Fruit fly (Drosophila melanogaster): ENCODE measurements around the gene CG42537.

Gene CG42537

DNA sequence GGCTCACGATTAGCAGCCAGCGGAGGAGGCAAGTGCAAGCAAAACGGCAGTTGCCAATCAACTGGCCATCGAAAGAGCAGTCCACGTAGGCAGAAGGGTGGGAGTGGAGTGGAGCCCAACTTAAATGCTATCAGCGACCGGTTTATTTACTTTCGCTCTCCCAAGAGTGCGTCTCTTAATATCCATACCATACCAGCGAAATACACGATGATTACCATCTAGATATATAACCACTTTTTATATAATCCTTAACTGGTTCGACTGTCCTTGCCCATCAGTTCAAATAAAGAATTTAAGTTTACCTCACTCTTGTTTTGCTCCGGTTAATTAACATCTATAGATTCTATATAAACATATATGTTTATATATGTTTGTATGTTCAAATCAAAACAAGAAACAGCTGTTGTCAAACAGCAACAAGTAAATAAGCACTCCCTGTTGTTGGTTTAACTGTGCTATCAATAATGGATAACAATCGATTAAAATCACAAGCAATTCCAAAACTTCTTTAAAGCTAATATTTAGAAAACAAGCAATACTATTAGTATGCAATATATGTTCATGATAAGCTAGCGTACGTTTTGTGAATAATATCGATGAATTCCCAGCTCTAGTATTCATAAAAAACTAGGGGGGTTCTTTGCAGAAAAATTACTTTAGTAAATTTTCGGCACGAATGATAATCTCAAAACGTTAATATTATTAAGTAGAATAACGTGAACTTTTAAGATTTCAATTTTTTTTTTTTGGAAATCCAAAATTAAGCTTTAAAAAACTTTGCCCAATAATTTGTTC, 3.9 kb upstream of the CG42537 start (continued):
- TF ChIP-seq H15 (GFP tag; IDR thresholded peaks at IDR 0.05) = no peak
- TF ChIP-seq CG3163 (GFP tag; optimal IDR thresholded peaks at IDR 0.05) = no peak
- peak; percentile 38 for TF ChIP-seq CG11398 (GFP tag; optimal IDR thresholded peaks at IDR 0.05)
- TF ChIP-seq CG8089 (GFP tag; optimal IDR thresholded peaks at IDR 0.05) = no peak
- TF ChIP-seq CG10274 (GFP tag; optimal IDR thresholded peaks at IDR 0.05) = no peak
- no peak for TF ChIP-seq Hey (tag; optimal IDR thresholded peaks at IDR 0.05)
- TF ChIP-seq Eip74EF (GFP tag; optimal IDR thresholded peaks at IDR 0.05) = peak in 1 of 2 experiments; percentile 35
- TF ChIP-seq br (optimal IDR thresholded peaks at IDR 0.05) = no peak
- no peak for TF ChIP-seq sr (GFP tag; IDR thresholded peaks at IDR 0.05)
- TF ChIP-seq NC2β (GFP tag; optimal IDR thresholded peaks at IDR 0.05) = no peak
- peak; percentile 17 for TF ChIP-seq CG18476 (GFP tag; optimal IDR thresholded peaks at IDR 0.05)
- 0 out of 2 replicates have a peak, but pooled peaks have one; percentile 10 for TF ChIP-seq al (GFP tag; IDR thresholded peaks at IDR 0.05)
- TF ChIP-seq CG6683 (GFP tag; optimal IDR thresholded peaks at IDR 0.05) = peak; percentile 52
- no peak for TF ChIP-seq run (tag; optimal IDR thresholded peaks at IDR 0.05)
- TF ChIP-seq CG9609 (GFP tag; optimal IDR thresholded peaks at IDR 0.05) = no peak
- no peak for TF ChIP-seq HmgD (GFP tag; optimal IDR thresholded peaks at IDR 0.05)
- no peak for TF ChIP-seq CG3065 (GFP tag; optimal IDR thresholded peaks at IDR 0.05)
- TF ChIP-seq CG6689 (GFP tag; IDR thresholded peaks at IDR 0.05) = 0 out of 2 replicates have a peak, but pooled peaks have one; percentile 22
- 0 out of 2 replicates have a peak, but pooled peaks have one; percentile 13 for TF ChIP-seq CG10366 (GFP tag; IDR thresholded peaks at IDR 0.05)
- peak; percentile 17 for TF ChIP-seq kah (GFP tag; optimal IDR thresholded peaks at IDR 0.05)
- no peak for TF ChIP-seq Ets97D (GFP tag; optimal IDR thresholded peaks at IDR 0.05)
- peak; percentile 63 for TF ChIP-seq CG2116 (GFP tag; optimal IDR thresholded peaks at IDR 0.05)
- no peak for TF ChIP-seq fru (optimal IDR thresholded peaks at IDR 0.05)
- TF ChIP-seq pho (GFP tag; optimal IDR thresholded peaks at IDR 0.05) = peak; percentile 35
- no peak for TF ChIP-seq schlank (tag; optimal IDR thresholded peaks at IDR 0.05)
- no peak for TF ChIP-seq NK7.1 (GFP tag; optimal IDR thresholded peaks at IDR 0.05)
- TF ChIP-seq CG15011 (GFP tag; optimal IDR thresholded peaks at IDR 0.05) = peak; percentile 67
- peak; percentile 47 for TF ChIP-seq nom (GFP tag; optimal IDR thresholded peaks at IDR 0.05)
- TF ChIP-seq so (GFP tag; IDR thresholded peaks at IDR 0.05) = no peak
- TF ChIP-seq Atf6 (GFP tag; IDR thresholded peaks at IDR 0.05) = peak; percentile 76
- TF ChIP-seq bsh (GFP tag; optimal IDR thresholded peaks at IDR 0.05) = peak in 1 of 2 experiments; percentile 40
- TF ChIP-seq CG10431 (GFP tag; optimal IDR thresholded peaks at IDR 0.05) = no peak
- TF ChIP-seq CG11560 (tag; IDR thresholded peaks at IDR 0.05) = no peak
- no peak for TF ChIP-seq tio (GFP tag; optimal IDR thresholded peaks at IDR 0.05)
- TF ChIP-seq trh (GFP tag; optimal IDR thresholded peaks at IDR 0.05) = peak; percentile 56
- TF ChIP-seq TFAM (GFP tag; optimal IDR thresholded peaks at IDR 0.05) = no peak
- peak; percentile 72 for TF ChIP-seq CG12744 (GFP tag; optimal IDR thresholded peaks at IDR 0.05)
- TF ChIP-seq Max (GFP tag; optimal IDR thresholded peaks at IDR 0.05) = peak; percentile 71
- peak; percentile 10 for TF ChIP-seq CG4328 (GFP tag; optimal IDR thresholded peaks at IDR 0.05)
- TF ChIP-seq CG12299 (tag; optimal IDR thresholded peaks at IDR 0.05) = peak; percentile 73
- peak; percentile 35 for TF ChIP-seq CG13775 (GFP tag; optimal IDR thresholded peaks at IDR 0.05)
- no peak for TF ChIP-seq Atf-2 (GFP tag; optimal IDR thresholded peaks at IDR 0.05)
- peak; percentile 50 for TF ChIP-seq CG1647 (GFP tag; optimal IDR thresholded peaks at IDR 0.05)
- peak; percentile 52; the same call in 1 of the 2 replicates for TF ChIP-seq CG32532 (GFP tag; IDR thresholded peaks at IDR 0.05)
- no peak for TF ChIP-seq CG32767 (GFP tag; IDR thresholded peaks at IDR 0.05)
- TF ChIP-seq CG10462 (GFP tag; optimal IDR thresholded peaks at IDR 0.05) = peak; percentile 27
- TF ChIP-seq HLH54F (GFP tag; optimal IDR thresholded peaks at IDR 0.05) = no peak
- no peak for TF ChIP-seq gt (GFP tag; IDR thresholded peaks at IDR 0.05)
- peak; percentile 79 for TF ChIP-seq wek (GFP tag; optimal IDR thresholded peaks at IDR 0.05)
- no peak for TF ChIP-seq Lhr (GFP tag; optimal IDR thresholded peaks at IDR 0.05)

Measured in whole organism, embryonic.